Worm (Caenorhabditis elegans) whole organism, L2 larva: Measurements from ENCODE around the gene E04D5.4.
A peak's percentile ranks its signal among the peaks of the same experiment; 100 is the strongest.

Experiments used
- lin-13 ChIP-seq: fragments of 150-350 bp; optimal IDR thresholded peaks from 2 replicates; lab custom pipeline; 2014; ENCODE audit warnings: missing biosample characterization, missing genetic modification reagents, missing genetic modification characterization
- ztf-4 ChIP-seq: fragments of 150-350 bp; optimal IDR thresholded peaks from 2 replicates; lab custom pipeline; 2014; ENCODE audit warnings: missing biosample characterization, missing genetic modification characterization

DNA sequence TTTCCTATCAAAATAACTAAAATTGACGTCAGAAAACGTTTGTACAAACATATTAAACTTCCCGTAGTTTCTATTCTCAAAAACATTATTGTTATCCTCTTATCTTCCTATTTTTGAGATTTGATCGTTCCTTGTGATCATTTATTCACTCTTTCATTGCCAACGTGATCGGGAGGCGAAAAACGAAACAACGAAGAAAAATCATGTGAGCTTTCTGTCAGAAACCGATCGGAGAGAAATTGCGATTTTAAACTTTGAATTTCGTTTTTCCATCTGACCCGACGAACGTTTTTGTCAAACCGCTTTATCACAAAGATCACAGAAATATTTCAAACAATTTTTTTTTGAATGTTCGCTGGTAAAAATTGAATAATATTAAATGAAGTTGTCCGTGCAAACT, 6.2 kb downstream of the E04D5.4 start:
- TF ChIP-seq lin-13 (GFP tag; lab: Kevin White, UChicago) (no peak), ztf-4 (tag; lab: Kevin White, UChicago) (peak; percentile 43)
